Worm (Caenorhabditis elegans) whole organism, L4 larva: Measurements from ENCODE around the gene srbc-68.

ENCODE experiments used
- F10B5.3 ChIP-seq: sonication (generic microtip); optimal IDR thresholded peaks from 2 replicates; lab custom pipeline; 2016; ENCODE audit warnings: mild to moderate bottlenecking, missing genetic modification characterization, missing compliant biosample characterization
- F44E2.7 ChIP-seq: fragments of 200-800 bp; sonication (Bioruptor generic); IDR thresholded peaks from 2 replicates; pipeline ENCODE4 v2.1.2; 2022; ENCODE audit warnings: missing genetic modification characterization, missing compliant biosample characterization
- R02D3.7 ChIP-seq: fragments of 150-350 bp; sonication (generic microtip); optimal IDR thresholded peaks from 3 replicates; lab custom pipeline; 2014; ENCODE audit warnings: missing biosample characterization, missing genetic modification characterization
- T26A8.4 ChIP-seq: fragments of 200-800 bp; sonication (Bioruptor generic); IDR thresholded peaks from 2 replicates; pipeline ENCODE4 v1.3.6; 2022; ENCODE audit warnings: missing genetic modification characterization, missing compliant biosample characterization
- Y75B8A.6 ChIP-seq: fragments of 200-800 bp; sonication (Bioruptor generic); IDR thresholded peaks from 2 replicates; pipeline ENCODE4 v1.3.6; 2022; ENCODE audit warnings: missing genetic modification reagents, missing genetic modification characterization, missing compliant biosample characterization
- ZK337.2 ChIP-seq: fragments of 200-800 bp; sonication (Bioruptor generic); IDR thresholded peaks from 2 replicates; pipeline ENCODE4 v1.3.6; 2022; ENCODE audit warnings: missing genetic modification reagents, missing genetic modification characterization, missing compliant biosample characterization
- aha-1 ChIP-seq: fragments of 150-350 bp; peaks from one replicate; lab custom pipeline; 2014; ENCODE audit warnings: missing biosample characterization, missing genetic modification characterization
- ama-1 ChIP-seq: fragments of 150-350 bp; optimal IDR thresholded peaks from 2 replicates; lab custom pipeline; 2014; ENCODE audit warnings: inconsistent platforms, mixed read lengths
- attf-4 ChIP-seq: sonication (generic microtip); optimal IDR thresholded peaks from 3 replicates; lab custom pipeline; 2017; ENCODE audit warnings: missing biosample characterization, missing genetic modification characterization
- ceh-20 ChIP-seq: fragments of 200-800 bp; sonication (Bioruptor generic); IDR thresholded peaks from 2 replicates; pipeline ENCODE4 v1.3.6; 2022; ENCODE audit warnings: missing genetic modification reagents, missing genetic modification characterization, missing compliant biosample characterization
- ceh-28 ChIP-seq: fragments of 150-350 bp; optimal IDR thresholded peaks from 2 replicates; lab custom pipeline; 2014; ENCODE audit warnings: missing biosample characterization, missing genetic modification reagents, missing genetic modification characterization
- ceh-32 ChIP-seq: sonication (generic microtip); optimal IDR thresholded peaks from 2 replicates; lab custom pipeline; 2016; ENCODE audit warnings: mild to moderate bottlenecking, missing genetic modification characterization, missing compliant biosample characterization; ENCODE audit not compliant: poor library complexity
- ceh-62 ChIP-seq: sonication (generic microtip); optimal IDR thresholded peaks from 2 replicates; lab custom pipeline; 2017; ENCODE audit warnings: missing biosample characterization, missing genetic modification characterization
- daf-12 ChIP-seq: fragments of 150-350 bp; optimal IDR thresholded peaks from 2 replicates; lab custom pipeline; 2014; ENCODE audit warnings: missing biosample characterization, missing genetic modification reagents, missing genetic modification characterization
- daf-19 ChIP-seq: fragments of 200-800 bp; sonication (Bioruptor generic); conservative IDR thresholded peaks from 2 replicates; pipeline ENCODE4 v1.3.6; 2022; ENCODE audit warnings: missing genetic modification characterization, missing compliant biosample characterization
- dmd-8 ChIP-seq: fragments of 200-800 bp; sonication (Bioruptor generic); IDR thresholded peaks from 2 replicates; pipeline ENCODE4 v1.3.6; 2022; ENCODE audit warnings: missing genetic modification characterization, missing compliant biosample characterization
- dmd-9 ChIP-seq: fragments of 200-800 bp; sonication (Bioruptor generic); IDR thresholded peaks from 2 replicates; pipeline ENCODE4 v1.3.6; 2022; ENCODE audit warnings: missing genetic modification reagents, missing genetic modification characterization, missing compliant biosample characterization
- dve-1 ChIP-seq: sonication (generic microtip); optimal IDR thresholded peaks from 2 replicates; lab custom pipeline; 2017; ENCODE audit warnings: antibody characterized with exemption, mild to moderate bottlenecking, missing genetic modification characterization, missing compliant biosample characterization; ENCODE audit not compliant: insufficient read depth
- gei-8 ChIP-seq: fragments of 200-800 bp; sonication (Bioruptor generic); optimal IDR thresholded peaks from 2 replicates; lab custom pipeline; 2018; ENCODE audit warnings: mild to moderate bottlenecking, missing genetic modification characterization, missing compliant biosample characterization
- jun-1 ChIP-seq: fragments of 150-350 bp; optimal IDR thresholded peaks from 2 replicates; lab custom pipeline; 2014; ENCODE audit warnings: missing biosample characterization, missing genetic modification reagents, missing genetic modification characterization
- lim-7 ChIP-seq: fragments of 200-800 bp; sonication (Bioruptor generic); IDR thresholded peaks from 2 replicates; pipeline ENCODE4 v1.3.6; 2022; ENCODE audit warnings: missing genetic modification characterization, missing compliant biosample characterization
- lin-1 ChIP-seq: fragments of 200-800 bp; sonication (Bioruptor generic); IDR thresholded peaks from 2 replicates; pipeline ENCODE4 v1.3.6; 2022; ENCODE audit warnings: missing genetic modification reagents, missing genetic modification characterization, missing compliant biosample characterization
- lin-15B ChIP-seq: fragments of 150-350 bp; sonication (generic microtip); optimal IDR thresholded peaks from 3 replicates; lab custom pipeline; 2014; ENCODE audit warnings: missing biosample characterization, missing genetic modification characterization
- madf-5 ChIP-seq, 2 experiments: fragments of 200-800 bp; sonication (Bioruptor generic); IDR thresholded peaks; 2 replicates each; pipeline ENCODE4 v1.3.6; 2022; ENCODE audit warnings: missing compliant biosample characterization in 2 of 2, missing genetic modification characterization in 2 of 2
- madf-9 ChIP-seq: fragments of 200-800 bp; sonication (Bioruptor generic); conservative IDR thresholded peaks from 2 replicates; pipeline ENCODE4 v1.3.6; 2022; ENCODE audit warnings: missing genetic modification reagents, missing genetic modification characterization, missing compliant biosample characterization
- mdl-1 ChIP-seq, 2 experiments: fragments of 150-350 bp in 1 of 2; sonication (generic microtip) in 1 of 2; optimal IDR thresholded peaks; 2 replicates each; lab custom pipeline; 2014 to 2017; ENCODE audit warnings: missing biosample characterization in 2 of 2, missing genetic modification characterization in 2 of 2
- mep-1 ChIP-seq: fragments of 150-350 bp; sonication (generic microtip); optimal IDR thresholded peaks from 3 replicates; lab custom pipeline; 2014; ENCODE audit warnings: missing biosample characterization, missing genetic modification characterization
- mxl-2 ChIP-seq: fragments of 200-800 bp; sonication (Bioruptor generic); conservative IDR thresholded peaks from 2 replicates; pipeline ENCODE4 v1.3.6; 2022; ENCODE audit warnings: missing genetic modification reagents, missing genetic modification characterization, missing compliant biosample characterization
- mxl-3 ChIP-seq: fragments of 200-800 bp; sonication (Bioruptor generic); optimal IDR thresholded peaks from 2 replicates; lab custom pipeline; 2018; ENCODE audit warnings: mild to moderate bottlenecking, missing genetic modification characterization, missing compliant biosample characterization
- nhr-111 ChIP-seq: fragments of 200-800 bp; sonication (Bioruptor generic); optimal IDR thresholded peaks from 2 replicates; lab custom pipeline; 2018; ENCODE audit warnings: mild to moderate bottlenecking, missing genetic modification characterization, missing compliant biosample characterization
- nhr-42 ChIP-seq: fragments of 200-800 bp; sonication (Bioruptor generic); IDR thresholded peaks from 2 replicates; pipeline ENCODE4 v1.3.6; 2022; ENCODE audit warnings: missing genetic modification characterization, missing compliant biosample characterization
- nhr-48 ChIP-seq: sonication (generic microtip); optimal IDR thresholded peaks from 2 replicates; lab custom pipeline; 2016; ENCODE audit warnings: mild to moderate bottlenecking, missing genetic modification characterization, missing compliant biosample characterization
- nhr-6 ChIP-seq: fragments of 150-350 bp; optimal IDR thresholded peaks from 2 replicates; lab custom pipeline; 2014; ENCODE audit warnings: missing biosample characterization, missing genetic modification characterization
- nhr-76 ChIP-seq: fragments of 150-350 bp; optimal IDR thresholded peaks from 2 replicates; lab custom pipeline; 2014; ENCODE audit warnings: missing biosample characterization, missing genetic modification characterization
- pha-4 ChIP-seq, 2 experiments: fragments of 150-350 bp in 1 of 2; fragments of 200-800 bp in 1 of 2; sonication (Bioruptor generic) in 1 of 2; IDR thresholded peaks in 1 of 2; optimal IDR thresholded peaks in 1 of 2; 2 replicates each; pipeline versions ENCODE4 v1.3.6 to Lab custom; 2014 to 2022; ENCODE audit warnings: missing genetic modification characterization in 2 of 2, missing genetic modification reagents in 2 of 2, missing biosample characterization in 1 of 2, missing compliant biosample characterization in 1 of 2
- php-3 ChIP-seq: fragments of 200-800 bp; sonication (Bioruptor generic); IDR thresholded peaks from 2 replicates; pipeline ENCODE4 v1.3.6; 2022; ENCODE audit warnings: missing genetic modification reagents, missing genetic modification characterization, missing compliant biosample characterization
- rbr-2 ChIP-seq: sonication (generic microtip); optimal IDR thresholded peaks from 2 replicates; lab custom pipeline; 2016; ENCODE audit warnings: missing genotype, missing genetic modification characterization, missing compliant biosample characterization
- saeg-2 ChIP-seq: fragments of 200-800 bp; sonication (Bioruptor generic); IDR thresholded peaks from 2 replicates; pipeline ENCODE4 v1.3.6; 2022; ENCODE audit warnings: missing genetic modification reagents, missing genetic modification characterization, missing compliant biosample characterization
- sdz-12 ChIP-seq: fragments of 200-800 bp; sonication (Bioruptor generic); optimal IDR thresholded peaks from 2 replicates; lab custom pipeline; 2018; ENCODE audit warnings: mild to moderate bottlenecking, missing genetic modification characterization, missing compliant biosample characterization
- snpc-4 ChIP-seq: fragments of 150-350 bp; optimal IDR thresholded peaks from 2 replicates; lab custom pipeline; 2014; ENCODE audit warnings: missing biosample characterization, missing genetic modification characterization
- spr-1 ChIP-seq: sonication (generic microtip); optimal IDR thresholded peaks from 2 replicates; lab custom pipeline; 2016; ENCODE audit warnings: mild to moderate bottlenecking, missing genetic modification characterization, missing compliant biosample characterization
- unc-130 ChIP-seq: sonication (generic microtip); optimal IDR thresholded peaks from 2 replicates; lab custom pipeline; 2016; ENCODE audit warnings: missing genetic modification reagents, missing genetic modification characterization, missing compliant biosample characterization
- unc-39 ChIP-seq: sonication (generic microtip); optimal IDR thresholded peaks from 2 replicates; lab custom pipeline; 2017; ENCODE audit warnings: missing biosample characterization, missing genetic modification characterization
- vab-7 ChIP-seq: fragments of 200-800 bp; sonication (Bioruptor generic); IDR thresholded peaks from 2 replicates; pipeline ENCODE4 v1.3.6; 2022; ENCODE audit warnings: missing genetic modification reagents, missing genetic modification characterization, missing compliant biosample characterization
- zip-11 ChIP-seq: fragments of 200-800 bp; sonication (Bioruptor generic); IDR thresholded peaks from 2 replicates; pipeline ENCODE4 v1.3.6; 2022; ENCODE audit warnings: missing genetic modification characterization, missing compliant biosample characterization
- ztf-7 ChIP-seq: fragments of 150-350 bp; optimal IDR thresholded peaks from 2 replicates; lab custom pipeline; 2014; ENCODE audit warnings: missing biosample characterization, missing genetic modification characterization

Gene srbc-68

ce11 chrV:3546517-3546916, at the start of gene srbc-68:
srbc-68 (minus strand) TSS chrV:3546617.
- no peak for TF ChIP-seq gei-8
- TF ChIP-seq spr-1 (tag; lab: Kevin White, UChicago) = no peak
- no peak for TF ChIP-seq mdl-1 (tag; optimal IDR thresholded peaks at IDR 0.05; lab: Kevin White, UChicago)
- no peak for TF ChIP-seq unc-130
- no peak for TF ChIP-seq ztf-7 (tag; lab: Kevin White, UChicago)
- TF ChIP-seq pha-4 (GFP tag; IDR thresholded peaks at IDR 0.05; lab: Robert Waterston, UW) = no peak
- TF ChIP-seq pha-4 (tag; optimal IDR thresholded peaks at IDR 0.05; lab: Kevin White, UChicago) = no peak
- no peak for TF ChIP-seq madf-9 (GFP tag; lab: Robert Waterston, UW)
- no peak for TF ChIP-seq Y75B8A.6
- TF ChIP-seq F10B5.3 (tag; lab: Kevin White, UChicago) = no peak
- no peak for TF ChIP-seq mxl-2 (GFP tag; lab: Robert Waterston, UW)
- no peak for TF ChIP-seq nhr-48 (tag; lab: Kevin White, UChicago)
- no peak for TF ChIP-seq dmd-8 (GFP tag; lab: Robert Waterston, UW)
- TF ChIP-seq, all 104 proteins: peak for 0

ce11 chrV:3594936-3595335, 48.5 kb upstream of the srbc-68 start, which contains the start of gene srh-213:
srh-213 (minus strand) TSS chrV:3595036.
- TF ChIP-seq nhr-111 (GFP tag; lab: Kevin White, UChicago) (no peak), ceh-28 (no peak), aha-1 (tag; lab: Kevin White, UChicago) (peak; percentile 84), saeg-2 (no peak), R02D3.7 (tag; lab: Kevin White, UChicago) (no peak), Y75B8A.6 (no peak), nhr-6 (tag; lab: Kevin White, UChicago) (no peak)

- TF ChIP-seq zip-11 (GFP tag; lab: Robert Waterston, UW) (no peak), nhr-42 (GFP tag; lab: Robert Waterston, UW) (no peak), dmd-8 (GFP tag; lab: Robert Waterston, UW) (no peak), sdz-12 (no peak), ceh-28 (no peak), lim-7 (GFP tag; lab: Robert Waterston, UW) (no peak), daf-19 (GFP tag; lab: Robert Waterston, UW) (no peak), lin-15B (no peak), unc-39 (no peak), T26A8.4 (GFP tag; lab: Robert Waterston, UW) (no peak), snpc-4 (tag; lab: Kevin White, UChicago) (no peak), F10B5.3 (tag; lab: Kevin White, UChicago) (no peak), ceh-20 (GFP tag; lab: Robert Waterston, UW) (no peak), ceh-62 (tag; lab: Kevin White, UChicago) (no peak), php-3 (GFP tag; lab: Robert Waterston, UW) (no peak)
- TF ChIP-seq, all 104 proteins: peak for 0
Measured at ce11 chrV:3592099-3592498, 45.7 kb upstream of the srbc-68 start, which contains the start of gene T22F3.12. T22F3.12 (minus strand) TSS chrV:3592199.

ce11 chrV:3588223-3588622, 41.8 kb upstream of the srbc-68 start:
- TF ChIP-seq dmd-9 (GFP tag; lab: Robert Waterston, UW) (no peak), daf-19 (GFP tag; lab: Robert Waterston, UW) (no peak), jun-1 (tag; lab: Kevin White, UChicago) (no peak), nhr-111 (GFP tag; lab: Kevin White, UChicago) (no peak), lim-7 (GFP tag; lab: Robert Waterston, UW) (peak; percentile 75), madf-5 (GFP tag; IDR thresholded peaks at IDR 0.05; lab: Robert Waterston, UW) (peak in 1 of 2 experiments; percentile 63; a peak in 1 of 4 replicates), mep-1 (tag; lab: Kevin White, UChicago) (no peak), rbr-2 (no peak), ztf-7 (tag; lab: Kevin White, UChicago) (no peak), nhr-76 (tag; lab: Kevin White, UChicago) (no peak), lin-1 (peak; percentile 51), aha-1 (tag; lab: Kevin White, UChicago) (no peak), vab-7 (GFP tag; lab: Robert Waterston, UW) (peak; percentile 58; the same call in 1 of the 2 replicates), mxl-3 (GFP tag; lab: Kevin White, UChicago) (no peak), ceh-62 (tag; lab: Kevin White, UChicago) (no peak), ZK337.2 (GFP tag; lab: Robert Waterston, UW) (no peak), ceh-32 (tag; lab: Kevin White, UChicago) (no peak), nhr-6 (tag; lab: Kevin White, UChicago) (no peak), attf-4 (tag; lab: Kevin White, UChicago) (no peak), dve-1 (tag; lab: Kevin White, UChicago) (no peak), mxl-2 (GFP tag; lab: Robert Waterston, UW) (0 out of 2 replicates have a peak, but pooled peaks have one; percentile 49), F44E2.7 (GFP tag; lab: Robert Waterston, UW) (no peak), ama-1 (no peak), daf-12 (tag; lab: Kevin White, UChicago) (no peak)
